Worm (Caenorhabditis elegans) whole organism, young adult: ENCODE results near the gene nhl-2.

Source experiments
- B0336.3 ChIP-seq: fragments of 200-800 bp; sonication (Bioruptor generic); IDR thresholded peaks from 2 replicates; pipeline ENCODE4 v1.3.6; 2022; ENCODE audit warnings: missing genetic modification characterization, missing compliant biosample characterization
- C06A6.2 ChIP-seq: fragments of 200-800 bp; sonication (Bioruptor generic); conservative IDR thresholded peaks from 2 replicates; pipeline ENCODE4 v1.3.6; 2022; ENCODE audit warnings: missing genetic modification characterization, missing compliant biosample characterization
- F49E8.2 ChIP-seq: sonication (generic microtip); optimal IDR thresholded peaks from 3 replicates; lab custom pipeline; 2017; ENCODE audit warnings: missing genetic modification characterization, mild to moderate bottlenecking, missing compliant biosample characterization, antibody characterized with exemption, moderate library complexity; ENCODE audit not compliant: insufficient read depth
- F52B5.7 ChIP-seq: sonication (generic microtip); optimal IDR thresholded peaks from 2 replicates; lab custom pipeline; 2016; ENCODE audit warnings: mild to moderate bottlenecking, missing genetic modification characterization, missing compliant biosample characterization
- K11D2.4 ChIP-seq: fragments of 200-800 bp; sonication (Bioruptor generic); IDR thresholded peaks from 2 replicates; pipeline ENCODE4 v1.3.6; 2022; ENCODE audit warnings: missing genetic modification reagents, missing genetic modification characterization, missing compliant biosample characterization
- K12H6.12 ChIP-seq: fragments of 200-800 bp; sonication (Bioruptor generic); optimal IDR thresholded peaks from 2 replicates; lab custom pipeline; 2018; ENCODE audit warnings: mild to moderate bottlenecking, missing genetic modification characterization, missing compliant biosample characterization
- T07F8.4 ChIP-seq: sonication (generic microtip); optimal IDR thresholded peaks from 2 replicates; lab custom pipeline; 2016; ENCODE audit warnings: mild to moderate bottlenecking, missing genetic modification characterization, moderate library complexity, missing compliant biosample characterization
- Y79H2A.3 ChIP-seq: fragments of 200-800 bp; sonication (Bioruptor generic); conservative IDR thresholded peaks from 2 replicates; pipeline ENCODE4 v1.3.6; 2022; ENCODE audit warnings: missing genetic modification reagents, missing genetic modification characterization, missing compliant biosample characterization
- ZK185.1 ChIP-seq: sonication (generic microtip); optimal IDR thresholded peaks from 2 replicates; lab custom pipeline; 2016; ENCODE audit warnings: mild to moderate bottlenecking, missing genetic modification characterization, missing compliant biosample characterization; ENCODE audit not compliant: poor library complexity, severe bottlenecking
- akir-1 ChIP-seq: fragments of 200-800 bp; sonication (Bioruptor generic); optimal IDR thresholded peaks from 2 replicates; lab custom pipeline; 2018; ENCODE audit warnings: mild to moderate bottlenecking, missing genetic modification characterization, moderate library complexity, missing compliant biosample characterization
- atf-7 ChIP-seq: sonication (generic microtip); optimal IDR thresholded peaks from 2 replicates; lab custom pipeline; 2017; ENCODE audit warnings: mild to moderate bottlenecking, missing genetic modification characterization, missing compliant biosample characterization
- attf-5 ChIP-seq: fragments of 200-800 bp; sonication (Bioruptor generic); optimal IDR thresholded peaks from 2 replicates; lab custom pipeline; 2018; ENCODE audit warnings: mild to moderate bottlenecking, missing genetic modification characterization, missing compliant biosample characterization
- attf-6 ChIP-seq: fragments of 200-800 bp; sonication (Bioruptor generic); IDR thresholded peaks from 2 replicates; pipeline ENCODE4 v1.3.6; 2022; ENCODE audit warnings: missing genetic modification reagents, missing genetic modification characterization, missing compliant biosample characterization
- ccch-3 ChIP-seq: fragments of 200-800 bp; sonication (Bioruptor generic); optimal IDR thresholded peaks from 2 replicates; lab custom pipeline; 2018; ENCODE audit warnings: mild to moderate bottlenecking, missing genetic modification characterization, missing compliant biosample characterization
- ceh-27 ChIP-seq: fragments of 200-800 bp; sonication (Bioruptor generic); optimal IDR thresholded peaks from 2 replicates; lab custom pipeline; 2018; ENCODE audit warnings: mild to moderate bottlenecking, missing genetic modification characterization, moderate library complexity, missing compliant biosample characterization
- ceh-40 ChIP-seq: fragments of 200-800 bp; sonication (Bioruptor generic); IDR thresholded peaks from 2 replicates; pipeline ENCODE4 v1.3.6; 2022; ENCODE audit warnings: missing genetic modification characterization, missing compliant biosample characterization
- ceh-58 ChIP-seq: fragments of 200-800 bp; sonication (Bioruptor generic); IDR thresholded peaks from 2 replicates; pipeline ENCODE4 v1.3.6; 2022; ENCODE audit warnings: missing genetic modification characterization, missing compliant biosample characterization
- ceh-91 ChIP-seq: fragments of 200-800 bp; sonication (Bioruptor generic); IDR thresholded peaks from 2 replicates; pipeline ENCODE4 v1.3.6; 2022; ENCODE audit warnings: missing genetic modification reagents, missing genetic modification characterization, missing compliant biosample characterization
- chd-7 ChIP-seq: sonication (generic microtip); optimal IDR thresholded peaks from 2 replicates; lab custom pipeline; 2016; ENCODE audit warnings: mild to moderate bottlenecking, missing genetic modification characterization, moderate library complexity, missing compliant biosample characterization
- die-1 ChIP-seq: sonication (generic microtip); optimal IDR thresholded peaks from 2 replicates; lab custom pipeline; 2016; ENCODE audit warnings: missing genotype, mild to moderate bottlenecking, missing genetic modification characterization, missing compliant biosample characterization
- dox-1 ChIP-seq: fragments of 200-800 bp; sonication (Bioruptor generic); IDR thresholded peaks from 2 replicates; pipeline ENCODE4 v1.3.6; 2022; ENCODE audit warnings: missing genetic modification reagents, missing genetic modification characterization, missing compliant biosample characterization
- efl-1 ChIP-seq: fragments of 150-350 bp; optimal IDR thresholded peaks from 2 replicates; lab custom pipeline; 2014; ENCODE audit warnings: missing biosample characterization, missing genetic modification reagents, missing genetic modification characterization
- egrh-3 ChIP-seq: fragments of 200-800 bp; sonication (Bioruptor generic); IDR thresholded peaks from 2 replicates; pipeline ENCODE4 v1.3.6; 2022; ENCODE audit warnings: missing genetic modification reagents, missing genetic modification characterization, missing compliant biosample characterization
- ekl-4 ChIP-seq: fragments of 200-800 bp; sonication (Bioruptor generic); IDR thresholded peaks from 2 replicates; pipeline ENCODE4 v1.3.6; 2022; ENCODE audit warnings: missing genetic modification reagents, missing genetic modification characterization, missing compliant biosample characterization
- gei-17 ChIP-seq: fragments of 200-800 bp; sonication (Bioruptor generic); optimal IDR thresholded peaks from 2 replicates; lab custom pipeline; 2018; ENCODE audit warnings: mild to moderate bottlenecking, missing genetic modification characterization, missing compliant biosample characterization
- hrde-1 ChIP-seq: sonication (generic microtip); optimal IDR thresholded peaks from 2 replicates; lab custom pipeline; 2016; ENCODE audit warnings: missing genetic modification characterization, mild to moderate bottlenecking, missing compliant biosample characterization, moderate library complexity, missing genotype, missing genetic modification reagents, borderline replicate concordance
- lin-26 ChIP-seq: fragments of 200-800 bp; sonication (Bioruptor generic); IDR thresholded peaks from 2 replicates; pipeline ENCODE4 v1.3.6; 2022; ENCODE audit warnings: missing genetic modification reagents, missing genetic modification characterization, missing compliant biosample characterization
- lin-54 ChIP-seq: fragments of 200-800 bp; sonication (Bioruptor generic); optimal IDR thresholded peaks from 2 replicates; lab custom pipeline; 2018; ENCODE audit warnings: mild to moderate bottlenecking, missing genetic modification characterization, missing compliant biosample characterization
- lir-1 ChIP-seq: fragments of 200-800 bp; sonication (Bioruptor generic); conservative IDR thresholded peaks from 2 replicates; pipeline ENCODE4 v1.3.6; 2022; ENCODE audit warnings: missing genetic modification reagents, missing genetic modification characterization, missing compliant biosample characterization
- lsy-27 ChIP-seq: sonication (generic microtip); optimal IDR thresholded peaks from 2 replicates; lab custom pipeline; 2017; ENCODE audit warnings: missing genetic modification characterization, mild to moderate bottlenecking, missing compliant biosample characterization, antibody characterized with exemption, missing genotype, borderline replicate concordance; ENCODE audit not compliant: insufficient read depth
- mxl-1 ChIP-seq: sonication (generic microtip); optimal IDR thresholded peaks from 2 replicates; lab custom pipeline; 2016; ENCODE audit warnings: missing genetic modification characterization, missing compliant biosample characterization
- nfya-1 ChIP-seq: sonication (generic microtip); optimal IDR thresholded peaks from 2 replicates; lab custom pipeline; 2017; ENCODE audit warnings: antibody characterized with exemption, missing compliant biosample characterization, missing genetic modification characterization, borderline replicate concordance; ENCODE audit not compliant: insufficient read depth
- nfyb-1 ChIP-seq: fragments of 200-800 bp; sonication (Bioruptor generic); IDR thresholded peaks from 2 replicates; pipeline ENCODE4 v1.3.6; 2022; ENCODE audit warnings: missing genetic modification reagents, missing genetic modification characterization, missing compliant biosample characterization
- sea-2 ChIP-seq: fragments of 200-800 bp; sonication (Bioruptor generic); IDR thresholded peaks from 2 replicates; pipeline ENCODE4 v1.3.6; 2022; ENCODE audit warnings: missing genetic modification characterization, missing compliant biosample characterization
- snpc-1.1 ChIP-seq: sonication (generic microtip); optimal IDR thresholded peaks from 2 replicates; lab custom pipeline; 2017; ENCODE audit warnings: missing genetic modification characterization, mild to moderate bottlenecking, missing compliant biosample characterization, antibody characterized with exemption, moderate library complexity, missing genotype, missing genetic modification reagents; ENCODE audit not compliant: insufficient read depth
- tbp1 ChIP-seq: fragments of 200-800 bp; sonication (Bioruptor generic); optimal IDR thresholded peaks from 2 replicates; lab custom pipeline; 2018; ENCODE audit warnings: mild to moderate bottlenecking, missing genetic modification characterization, missing compliant biosample characterization
- xnd-1 ChIP-seq: sonication (generic microtip); optimal IDR thresholded peaks from 2 replicates; lab custom pipeline; 2016; ENCODE audit warnings: missing genotype, missing genetic modification reagents, missing genetic modification characterization, missing compliant biosample characterization
- zfh-2 ChIP-seq: fragments of 200-800 bp; sonication (Bioruptor generic); conservative IDR thresholded peaks from 2 replicates; pipeline ENCODE4 v1.3.6; 2022; ENCODE audit warnings: missing genetic modification reagents, missing genetic modification characterization, missing compliant biosample characterization
- ztf-22 ChIP-seq: fragments of 200-800 bp; sonication (Bioruptor generic); optimal IDR thresholded peaks from 2 replicates; lab custom pipeline; 2018; ENCODE audit warnings: mild to moderate bottlenecking, missing genetic modification characterization, moderate library complexity, missing compliant biosample characterization
- ztf-25 ChIP-seq: fragments of 200-800 bp; sonication (Bioruptor generic); IDR thresholded peaks from 2 replicates; pipeline ENCODE4 v1.3.6; 2022; ENCODE audit warnings: missing genetic modification reagents, missing genetic modification characterization, missing compliant biosample characterization
- ztf-26 ChIP-seq: sonication (generic microtip); optimal IDR thresholded peaks from 2 replicates; lab custom pipeline; 2017; ENCODE audit warnings: missing genetic modification characterization, missing compliant biosample characterization
- ztf-6 ChIP-seq: fragments of 200-800 bp; sonication (Bioruptor generic); IDR thresholded peaks from 2 replicates; pipeline ENCODE4 v1.3.6; 2022; ENCODE audit warnings: missing genetic modification reagents, missing genetic modification characterization, missing compliant biosample characterization

The nhl-2 gene

DNA sequence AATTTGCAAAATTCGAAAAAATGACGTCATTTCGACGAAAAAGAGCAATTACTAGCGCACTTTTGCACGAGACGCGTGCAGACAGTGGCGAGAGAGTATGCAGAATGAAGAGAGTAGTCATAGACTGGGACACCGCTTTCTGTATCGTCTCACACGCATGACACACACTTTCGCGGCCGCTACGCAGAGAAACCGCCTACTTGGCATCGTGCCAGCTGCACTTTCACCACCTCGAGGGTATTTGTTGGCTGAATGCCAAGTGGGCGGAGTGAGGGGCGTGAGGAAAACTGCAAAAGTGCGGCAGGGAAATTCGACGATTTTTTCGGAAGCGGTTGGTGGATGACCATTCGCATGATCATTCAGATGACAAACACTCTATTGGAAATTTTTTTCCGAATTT is 843 bp upstream of the nhl-2 start (continued):
- TF ChIP-seq lin-26 (GFP tag; lab: Robert Waterston, UW) (peak; percentile 92), nfyb-1 (GFP tag; lab: Robert Waterston, UW) (peak; percentile 99), T07F8.4 (tag; lab: Kevin White, UChicago) (peak; percentile 38), dox-1 (GFP tag; lab: Robert Waterston, UW) (peak; percentile 99), zfh-2 (GFP tag; lab: Robert Waterston, UW) (peak; percentile 100), ztf-26 (peak; percentile 99), ceh-91 (peak; percentile 64), C06A6.2 (peak; percentile 100), akir-1 (peak; percentile 86), attf-6 (GFP tag; lab: Robert Waterston, UW) (0 out of 2 replicates have a peak, but pooled peaks have one; percentile 62), attf-5 (GFP tag; lab: Kevin White, UChicago) (peak; percentile 99), ceh-40 (GFP tag; lab: Robert Waterston, UW) (no peak), ceh-58 (GFP tag; lab: Robert Waterston, UW) (peak; percentile 84; the same call in 1 of the 2 replicates), B0336.3 (GFP tag; lab: Robert Waterston, UW) (peak; percentile 100), snpc-1.1 (tag; lab: Kevin White, UChicago) (no peak), K11D2.4 (GFP tag; lab: Robert Waterston, UW) (peak; percentile 98), lsy-27 (tag; lab: Kevin White, UChicago) (no peak), hrde-1 (no peak), chd-7 (tag; lab: Kevin White, UChicago) (peak; percentile 100), mxl-1 (peak; percentile 58), gei-17 (peak; percentile 92), ekl-4 (GFP tag; lab: Robert Waterston, UW) (peak; percentile 98), die-1 (peak; percentile 91), ccch-3 (GFP tag; lab: Kevin White, UChicago) (no peak), tbp1 (GFP tag; lab: Kevin White, UChicago) (peak; percentile 77), ceh-27 (GFP tag; lab: Kevin White, UChicago) (peak; percentile 100), lin-54 (GFP tag; lab: Kevin White, UChicago) (peak; percentile 96), xnd-1 (no peak), ztf-25 (0 out of 2 replicates have a peak, but pooled peaks have one; percentile 70), K12H6.12 (tag; lab: Kevin White, UChicago) (peak; percentile 100), lir-1 (GFP tag; lab: Robert Waterston, UW) (peak; percentile 96), F52B5.7 (tag; lab: Kevin White, UChicago) (peak; percentile 95), ZK185.1 (tag; lab: Kevin White, UChicago) (peak; percentile 96), sea-2 (GFP tag; lab: Robert Waterston, UW) (peak; percentile 97), egrh-3 (GFP tag; lab: Robert Waterston, UW) (peak; percentile 70), ztf-6 (GFP tag; lab: Robert Waterston, UW) (peak; percentile 96), ztf-22 (GFP tag; lab: Kevin White, UChicago) (peak; percentile 99), F49E8.2 (peak; percentile 6), efl-1 (peak; percentile 66), atf-7 (tag; lab: Kevin White, UChicago) (peak; percentile 100), nfya-1 (tag; lab: Kevin White, UChicago) (no peak), Y79H2A.3 (GFP tag; lab: Robert Waterston, UW) (peak; percentile 76)
